Worm (Caenorhabditis elegans): Measurements from ENCODE around the gene acs-19.

- no peak for TF ChIP-seq lsy-2 (tag; optimal IDR thresholded peaks at IDR 0.05)
- no peak for TF ChIP-seq pha-4 (tag; optimal IDR thresholded peaks at IDR 0.05)
- no peak for TF ChIP-seq ces-1 (GFP tag; optimal IDR thresholded peaks at IDR 0.05)
- TF ChIP-seq unc-62 (GFP tag; optimal IDR thresholded peaks at IDR 0.05), result no peak
- TF ChIP-seq nhr-237 (tag; optimal IDR thresholded peaks at IDR 0.05), result no peak
- TF ChIP-seq elt-1 (tag; optimal IDR thresholded peaks at IDR 0.05; ENCODE audit: borderline replicate concordance, insufficient read depth), result no peak
- TF ChIP-seq blmp-1 (tag; optimal IDR thresholded peaks at IDR 0.05), result no peak
- TF ChIP-seq nhr-76 (tag; optimal IDR thresholded peaks at IDR 0.05), result no peak
- no peak for TF ChIP-seq ztf-11 (tag; optimal IDR thresholded peaks at IDR 0.05)
- TF ChIP-seq snpc-4 (tag; optimal IDR thresholded peaks at IDR 0.05), result no peak
Observed at ce11 chrIII:3901542-3901941, 37.3 kb downstream of the acs-19 start, which contains the start of gene tir-1.

Data from whole organism, mixed stage, embryonic.